Worm (Caenorhabditis elegans) whole organism, midembryonic: ENCODE results near the gene cdk-11.1.

Experiments
- T22C8.4 ChIP-seq: fragments of 200-800 bp; sonication (Bioruptor generic); IDR thresholded peaks from 2 replicates; pipeline ENCODE4 v1.3.6; 2022; ENCODE audit warnings: missing genetic modification characterization, missing compliant biosample characterization
- flt-1 ChIP-seq: fragments of 200-800 bp; sonication (Bioruptor generic); IDR thresholded peaks from 2 replicates; pipeline ENCODE4 v1.3.6; 2022; ENCODE audit warnings: missing genetic modification characterization, missing compliant biosample characterization
- med-1 ChIP-seq: sonication (generic microtip); optimal IDR thresholded peaks from 2 replicates; lab custom pipeline; 2017; ENCODE audit warnings: missing genetic modification characterization, mild to moderate bottlenecking, missing compliant biosample characterization, antibody characterized with exemption, missing genetic modification reagents; ENCODE audit not compliant: insufficient read depth
- ref-1 ChIP-seq: fragments of 200-800 bp; sonication (Bioruptor generic); conservative IDR thresholded peaks from 2 replicates; pipeline ENCODE4 v1.3.6; 2022; ENCODE audit warnings: missing genetic modification reagents, missing genetic modification characterization, missing compliant biosample characterization
- ztf-29 ChIP-seq: fragments of 200-800 bp; sonication (Bioruptor generic); IDR thresholded peaks from 2 replicates; pipeline ENCODE4 v1.3.6; 2022; ENCODE audit warnings: missing genetic modification reagents, missing genetic modification characterization, missing compliant biosample characterization

ce11 chrII:7682488-7682887, 16.5 kb upstream of the cdk-11.1 start:
- no peak for TF ChIP-seq med-1 (GFP tag; lab: Kevin White, UChicago)
- TF ChIP-seq T22C8.4 = no peak
- TF ChIP-seq ref-1 = no peak
- TF ChIP-seq flt-1 = no peak
- TF ChIP-seq ztf-29 (GFP tag; lab: Robert Waterston, UW) = no peak
